Fruit fly (Drosophila melanogaster) whole organism, pupa: ENCODE results near the gene qtc.

Source experiments
- CG14655 ChIP-seq: fragments of 200-800 bp; sonication (Bioruptor generic); optimal IDR thresholded peaks from 3 replicates; lab custom pipeline; 2017; ENCODE audit warnings: mild to moderate bottlenecking, missing biosample characterization, missing genetic modification reagents, missing genetic modification characterization
- CG15710 ChIP-seq: fragments of 200-800 bp; sonication (Bioruptor generic); optimal IDR thresholded peaks from 2 replicates; lab custom pipeline; 2018; ENCODE audit warnings: missing biosample characterization, mild to moderate bottlenecking, missing genetic modification characterization, moderate library complexity
- CG34367 ChIP-seq: fragments of 200-800 bp; sonication (Bioruptor generic); optimal IDR thresholded peaks from 2 replicates; lab custom pipeline; 2018; ENCODE audit warnings: missing biosample characterization, mild to moderate bottlenecking, missing genetic modification characterization
- D1 ChIP-seq: fragments of 200-800 bp; sonication (Bioruptor generic); optimal IDR thresholded peaks from 2 replicates; lab custom pipeline; 2018; ENCODE audit warnings: missing biosample characterization, mild to moderate bottlenecking, missing genetic modification characterization, moderate library complexity
- Pif1A ChIP-seq: fragments of 200-800 bp; sonication (Bioruptor generic); optimal IDR thresholded peaks from 3 replicates; lab custom pipeline; 2016; ENCODE audit warnings: missing biosample characterization, missing genetic modification characterization
- gl ChIP-seq: fragments of 200-800 bp; sonication (Bioruptor generic); optimal IDR thresholded peaks from 2 replicates; lab custom pipeline; 2018; ENCODE audit warnings: missing biosample characterization, mild to moderate bottlenecking, missing genetic modification characterization

DNA sequence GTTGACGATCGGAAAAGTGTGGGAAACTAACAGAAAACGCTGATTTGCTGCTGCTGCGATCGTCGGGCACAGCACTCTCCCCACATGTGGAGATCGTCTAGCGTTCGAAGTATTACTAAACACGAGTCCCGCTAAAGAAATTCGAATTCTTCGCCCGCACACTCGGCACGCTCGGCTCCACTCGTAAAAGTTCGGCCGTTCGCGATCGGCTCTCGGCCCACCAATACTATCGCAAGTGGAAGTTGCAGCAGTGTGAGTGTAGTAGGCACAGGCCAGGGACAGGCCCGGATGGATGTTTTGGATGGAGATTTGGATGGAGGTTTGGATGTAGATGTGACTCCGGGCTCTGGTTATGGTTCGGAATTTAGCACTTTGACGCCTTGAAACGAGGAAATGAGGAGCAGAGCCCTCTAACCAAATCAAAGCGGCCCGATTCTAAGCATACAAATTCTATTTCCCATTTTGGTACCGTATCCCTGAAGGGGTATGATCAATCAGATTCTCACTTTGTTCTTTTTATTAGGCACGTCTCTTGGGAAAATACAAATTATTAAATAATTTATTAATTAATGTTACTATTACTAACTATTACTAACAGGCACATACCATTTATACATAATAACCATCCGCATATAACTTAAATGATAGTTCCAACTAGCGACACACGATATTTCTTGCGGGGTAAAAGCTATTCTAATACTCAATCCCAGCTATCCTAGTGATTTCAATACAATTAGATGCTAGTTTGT lies 33.1 kb upstream of the qtc start:
- TF ChIP-seq Pif1A (GFP tag; lab: Kevin White, UChicago): no peak
- TF ChIP-seq gl: no peak
- no peak for TF ChIP-seq CG14655 (GFP tag; lab: Kevin White, UChicago)
- no peak for TF ChIP-seq D1 (tag; lab: Kevin White, UChicago)
- TF ChIP-seq CG34367: no peak
- no peak for TF ChIP-seq CG15710 (tag; lab: Kevin White, UChicago)
